Worm (Caenorhabditis elegans) whole organism, L1 larva: ENCODE data around the gene srsx-15.

ENCODE experiments used
- F16B12.6 ChIP-seq: fragments of 150-350 bp; optimal IDR thresholded peaks from 2 replicates; lab custom pipeline; 2014; ENCODE audit warnings: missing biosample characterization, missing genetic modification characterization
- Y116A8C.19 ChIP-seq: sonication (generic microtip); optimal IDR thresholded peaks from 2 replicates; lab custom pipeline; 2016; ENCODE audit warnings: missing compliant biosample characterization, missing genetic modification characterization, borderline replicate concordance
- aha-1 ChIP-seq: fragments of 150-350 bp; optimal IDR thresholded peaks from 2 replicates; lab custom pipeline; 2014; ENCODE audit warnings: missing biosample characterization, missing genetic modification characterization
- aly-2 ChIP-seq: fragments of 150-350 bp; optimal IDR thresholded peaks from 2 replicates; lab custom pipeline; 2014; ENCODE audit warnings: missing biosample characterization, missing genetic modification characterization
- ceh-88 ChIP-seq: fragments of 200-800 bp; sonication (Bioruptor generic); IDR thresholded peaks from 2 replicates; pipeline ENCODE4 v1.3.6; 2022; ENCODE audit warnings: missing genetic modification characterization, missing compliant biosample characterization
- ceh-90 ChIP-seq: sonication (generic microtip); optimal IDR thresholded peaks from 2 replicates; lab custom pipeline; 2016; ENCODE audit warnings: missing genetic modification characterization, missing compliant biosample characterization
- ces-1 ChIP-seq: fragments of 150-350 bp; optimal IDR thresholded peaks from 2 replicates; lab custom pipeline; 2014; ENCODE audit warnings: missing biosample characterization, missing genetic modification reagents, missing genetic modification characterization
- efl-1 ChIP-seq, 4 experiments: fragments of 150-350 bp; optimal IDR thresholded peaks in 3 of 4; peaks in 1 of 4; 1 replicate in 1 of 4; 2 replicates in 3 of 4; lab custom pipeline; 2014; ENCODE audit warnings: missing biosample characterization in 2 of 4, missing genetic modification characterization in 2 of 4, missing genetic modification reagents in 2 of 4
- efl-3 ChIP-seq: fragments of 200-800 bp; sonication (Bioruptor generic); optimal IDR thresholded peaks from 2 replicates; lab custom pipeline; 2018; ENCODE audit warnings: mild to moderate bottlenecking, missing genetic modification characterization, missing compliant biosample characterization
- egl-13 ChIP-seq: sonication (generic microtip); optimal IDR thresholded peaks from 2 replicates; lab custom pipeline; 2016; ENCODE audit warnings: missing genotype, missing genetic modification reagents, missing genetic modification characterization, missing compliant biosample characterization
- elt-3 ChIP-seq, 6 experiments: fragments of 150-350 bp in 1 of 6; sonication (generic microtip); optimal IDR thresholded peaks; 2 replicates each; lab custom pipeline; 2017 to 2018; ENCODE audit warnings: missing biosample characterization in 6 of 6, missing genetic modification characterization in 6 of 6, inconsistent platforms in 1 of 6
- ets-5 ChIP-seq: fragments of 200-800 bp; sonication (Bioruptor generic); IDR thresholded peaks from 2 replicates; pipeline ENCODE4 v1.3.6; 2022; ENCODE audit warnings: missing genetic modification characterization, missing compliant biosample characterization
- fkh-4 ChIP-seq: sonication (generic microtip); optimal IDR thresholded peaks from 2 replicates; lab custom pipeline; 2016; ENCODE audit warnings: missing compliant biosample characterization, missing genetic modification characterization, borderline replicate concordance
- hlh-17 ChIP-seq: fragments of 200-800 bp; sonication (Bioruptor generic); optimal IDR thresholded peaks from 2 replicates; lab custom pipeline; 2018; ENCODE audit warnings: missing genetic modification characterization, mild to moderate bottlenecking, missing compliant biosample characterization, moderate library complexity, borderline replicate concordance
- isw-1 ChIP-seq: fragments of 200-800 bp; sonication (Bioruptor generic); IDR thresholded peaks from 2 replicates; pipeline ENCODE4 v1.3.6; 2022; ENCODE audit warnings: missing genetic modification characterization, missing compliant biosample characterization
- jun-1 ChIP-seq: fragments of 150-350 bp; optimal IDR thresholded peaks from 2 replicates; lab custom pipeline; 2014; ENCODE audit warnings: missing biosample characterization, missing genetic modification reagents, missing genetic modification characterization
- lin-14 ChIP-seq: fragments of 200-800 bp; sonication (Bioruptor generic); optimal IDR thresholded peaks from 2 replicates; lab custom pipeline; 2018; ENCODE audit warnings: mild to moderate bottlenecking, missing genetic modification characterization, moderate library complexity, missing compliant biosample characterization
- mab-9 ChIP-seq: fragments of 200-800 bp; sonication (Bioruptor generic); IDR thresholded peaks from 2 replicates; pipeline ENCODE4 v1.3.6; 2022; ENCODE audit warnings: missing genetic modification reagents, missing genetic modification characterization, missing compliant biosample characterization
- mef-2 ChIP-seq: fragments of 150-350 bp; optimal IDR thresholded peaks from 2 replicates; lab custom pipeline; 2014; ENCODE audit warnings: missing biosample characterization, missing genetic modification characterization
- mep-1 ChIP-seq: fragments of 150-350 bp; optimal IDR thresholded peaks from 2 replicates; lab custom pipeline; 2014; ENCODE audit warnings: missing biosample characterization, missing genetic modification characterization
- nhr-12 ChIP-seq: sonication (generic microtip); optimal IDR thresholded peaks from 2 replicates; lab custom pipeline; 2017; ENCODE audit warnings: missing biosample characterization, missing genetic modification characterization
- nhr-19 ChIP-seq: fragments of 200-800 bp; sonication (Bioruptor generic); conservative IDR thresholded peaks from 2 replicates; pipeline ENCODE4 v1.3.6; 2022; ENCODE audit warnings: missing genetic modification characterization, missing compliant biosample characterization
- nhr-20 ChIP-seq: sonication (generic microtip); optimal IDR thresholded peaks from 2 replicates; lab custom pipeline; 2016; ENCODE audit warnings: mild to moderate bottlenecking, missing genetic modification characterization, missing compliant biosample characterization
- nhr-28 ChIP-seq: fragments of 150-350 bp; optimal IDR thresholded peaks from 2 replicates; lab custom pipeline; 2014; ENCODE audit warnings: missing biosample characterization, missing genetic modification characterization
- nhr-77 ChIP-seq: fragments of 150-350 bp; optimal IDR thresholded peaks from 2 replicates; lab custom pipeline; 2014; ENCODE audit warnings: missing biosample characterization, missing genetic modification characterization
- nhr-84 ChIP-seq: sonication (generic microtip); optimal IDR thresholded peaks from 2 replicates; lab custom pipeline; 2017; ENCODE audit warnings: missing biosample characterization, missing genetic modification characterization
- pax-3 ChIP-seq: fragments of 200-800 bp; sonication (Bioruptor generic); optimal IDR thresholded peaks from 2 replicates; lab custom pipeline; 2018; ENCODE audit warnings: mild to moderate bottlenecking, missing genetic modification characterization, moderate library complexity, missing compliant biosample characterization
- pqm-1 ChIP-seq: sonication (generic microtip); optimal IDR thresholded peaks from 3 replicates; lab custom pipeline; 2017; ENCODE audit warnings: missing biosample characterization, missing genetic modification characterization
- rnt-1 ChIP-seq: sonication (generic microtip); optimal IDR thresholded peaks from 2 replicates; lab custom pipeline; 2016; ENCODE audit warnings: mild to moderate bottlenecking, missing genetic modification characterization, moderate library complexity, missing compliant biosample characterization
- skn-1 ChIP-seq: fragments of 150-350 bp; optimal IDR thresholded peaks from 2 replicates; lab custom pipeline; 2014; ENCODE audit warnings: missing biosample characterization, missing genetic modification characterization
- snu-23 ChIP-seq: sonication (generic microtip); optimal IDR thresholded peaks from 2 replicates; lab custom pipeline; 2016; ENCODE audit warnings: missing genetic modification characterization, missing compliant biosample characterization
- sox-4 ChIP-seq: sonication (generic microtip); optimal IDR thresholded peaks from 2 replicates; lab custom pipeline; 2016; ENCODE audit warnings: missing genetic modification characterization, missing compliant biosample characterization
- sup-37 ChIP-seq: fragments of 200-800 bp; sonication (Bioruptor generic); optimal IDR thresholded peaks from 2 replicates; lab custom pipeline; 2018; ENCODE audit warnings: mild to moderate bottlenecking, missing genetic modification characterization, missing compliant biosample characterization
- tbx-2 ChIP-seq: sonication (generic microtip); optimal IDR thresholded peaks from 2 replicates; lab custom pipeline; 2016; ENCODE audit warnings: missing genetic modification characterization, missing compliant biosample characterization
- unc-130 ChIP-seq: fragments of 150-350 bp; optimal IDR thresholded peaks from 2 replicates; lab custom pipeline; 2017; ENCODE audit warnings: missing biosample characterization, missing genetic modification characterization, inconsistent platforms
- vab-15 ChIP-seq: sonication (generic microtip); optimal IDR thresholded peaks from 2 replicates; lab custom pipeline; 2017; ENCODE audit warnings: missing genotype, mild to moderate bottlenecking, missing genetic modification characterization, missing compliant biosample characterization
- zip-4 ChIP-seq: fragments of 200-800 bp; sonication (Bioruptor generic); optimal IDR thresholded peaks from 2 replicates; lab custom pipeline; 2018; ENCODE audit warnings: mild to moderate bottlenecking, missing genetic modification characterization, moderate library complexity, missing compliant biosample characterization
- ztf-11 ChIP-seq, 2 experiments: sonication (generic microtip); optimal IDR thresholded peaks; 2 replicates each; lab custom pipeline; 2016 to 2017; ENCODE audit warnings: missing genetic modification characterization in 2 of 2, missing biosample characterization in 1 of 2, missing compliant biosample characterization in 1 of 2

Gene srsx-15

ce11 chrIV:5632536-5632935 lies 8.9 kb upstream of the srsx-15 start:
- TF ChIP-seq F16B12.6 (no peak), ceh-88 (no peak), ets-5 (GFP tag; lab: Robert Waterston, UW) (no peak), fkh-4 (tag; lab: Kevin White, UChicago) (no peak), rnt-1 (no peak), pax-3 (tag; lab: Kevin White, UChicago) (no peak)

DNA sequence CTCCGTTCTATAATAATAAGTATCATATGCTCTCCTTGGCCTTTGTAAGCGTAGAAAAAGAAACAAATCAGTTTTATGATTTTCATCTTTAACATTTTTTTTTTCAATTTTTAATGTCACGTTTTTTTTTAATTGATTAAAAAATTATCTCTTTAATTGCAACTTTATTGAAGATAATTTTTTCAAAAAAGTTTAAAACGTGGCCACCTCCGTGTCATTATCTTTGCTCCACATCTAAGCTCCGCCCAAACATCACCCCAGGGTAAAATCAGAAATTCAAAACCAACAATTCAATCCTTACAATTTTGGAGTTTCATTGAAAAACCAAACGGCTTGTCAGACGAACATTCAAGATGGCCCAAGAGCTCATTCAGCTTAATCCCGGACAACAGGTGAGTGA lies 8.0 kb upstream of the srsx-15 start, which contains the start of gene ttbk-8.2:
TSS of gene ttbk-8.2 (plus strand) at position 301 of the 400 bp plus-strand sequence.
- TF ChIP-seq nhr-19 (GFP tag; lab: Robert Waterston, UW) (no peak), nhr-12 (tag; lab: Kevin White, UChicago) (no peak), pax-3 (tag; lab: Kevin White, UChicago) (no peak), fkh-4 (tag; lab: Kevin White, UChicago) (no peak), pqm-1 (tag; lab: Kevin White, UChicago) (no peak), sup-37 (GFP tag; lab: Kevin White, UChicago) (no peak), egl-13 (tag; lab: Kevin White, UChicago) (no peak), ets-5 (GFP tag; lab: Robert Waterston, UW) (no peak), nhr-20 (tag; lab: Kevin White, UChicago) (no peak), mep-1 (tag; lab: Kevin White, UChicago) (no peak), F16B12.6 (no peak), snu-23 (no peak), jun-1 (no peak)

DNA sequence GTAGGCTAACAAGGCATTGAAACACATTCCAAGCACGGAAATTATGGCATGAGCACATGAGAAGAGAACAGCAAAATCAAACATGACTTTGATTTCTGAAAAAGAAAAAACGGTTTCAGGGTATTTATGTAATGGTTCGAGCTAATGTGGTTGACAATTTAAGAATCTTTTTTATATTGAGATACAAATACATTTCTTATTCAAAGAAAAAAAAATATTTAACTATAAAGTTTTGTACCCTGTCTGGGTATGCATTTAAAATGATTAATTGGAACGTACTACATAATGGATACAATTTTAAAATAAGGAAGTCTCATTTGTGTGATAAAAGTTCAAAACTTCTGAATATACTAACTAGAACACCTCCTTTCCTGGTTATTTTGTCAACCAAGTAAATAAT lies 6.5 kb upstream of the srsx-15 start, which contains the start of gene srd-12:
TSS of gene srd-12 (minus strand) at position 101 of the 400 bp plus-strand sequence.
- TF ChIP-seq ets-5 (GFP tag; lab: Robert Waterston, UW) (no peak), skn-1 (no peak), elt-3 (tag; optimal IDR thresholded peaks at IDR 0.05; lab: Kevin White, UChicago) (no peak), zip-4 (GFP tag; lab: Kevin White, UChicago) (no peak), efl-3 (GFP tag; lab: Kevin White, UChicago) (no peak), nhr-28 (tag; lab: Kevin White, UChicago) (no peak), isw-1 (GFP tag; lab: Robert Waterston, UW) (no peak), F16B12.6 (no peak), ceh-90 (tag; lab: Kevin White, UChicago) (no peak), hlh-17 (GFP tag; lab: Kevin White, UChicago) (no peak), mab-9 (GFP tag; lab: Robert Waterston, UW) (no peak), ztf-11 (tag; optimal IDR thresholded peaks at IDR 0.05; lab: Kevin White, UChicago) (no peak), mef-2 (no peak), Y116A8C.19 (tag; lab: Kevin White, UChicago) (no peak), lin-14 (GFP tag; lab: Kevin White, UChicago) (no peak), ces-1 (no peak)

- TF ChIP-seq aly-2 (tag; lab: Kevin White, UChicago) (no peak), tbx-2 (tag; lab: Kevin White, UChicago) (no peak), unc-130 (tag; lab: Kevin White, UChicago) (no peak), sox-4 (no peak), nhr-84 (tag; lab: Kevin White, UChicago) (no peak), efl-3 (GFP tag; lab: Kevin White, UChicago) (no peak), nhr-77 (no peak)
Observed at ce11 chrIV:5627056-5627455, 3.4 kb upstream of the srsx-15 start, which contains the start of gene srsx-14. Gene srsx-14 (minus strand): TSS chrIV:5627156.

DNA sequence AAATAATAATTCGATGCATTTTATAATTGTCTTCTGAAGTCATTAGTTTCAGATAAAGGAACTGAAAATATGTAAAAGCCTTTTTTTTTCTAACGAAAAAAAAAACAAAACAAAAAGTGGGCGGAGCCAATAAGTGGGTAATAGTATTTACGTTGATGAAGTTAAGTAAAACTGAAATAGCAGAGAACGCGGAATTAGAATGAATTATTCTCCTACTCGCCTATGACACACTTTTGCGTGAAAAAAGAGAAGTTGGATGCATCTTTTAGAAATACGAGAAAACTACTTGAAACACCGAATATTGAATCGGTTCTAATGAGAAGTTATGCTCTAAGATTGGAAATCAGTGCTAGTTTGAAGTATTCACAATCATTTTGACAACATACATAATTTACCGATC lies 4.0 kb downstream of the srsx-15 start, which contains the start of gene srsx-16:
TSS of gene srsx-16 (minus strand) at position 101 of the 400 bp plus-strand sequence.
- TF ChIP-seq vab-15 (tag; lab: Kevin White, UChicago): no peak
- no peak for TF ChIP-seq aha-1
- no peak for TF ChIP-seq efl-1 (optimal IDR thresholded peaks at IDR 0.05; lab: Kevin White, UChicago)
- peak in 1 of 2 experiments; percentile 76 for TF ChIP-seq efl-1 (GFP tag; optimal IDR thresholded peaks at IDR 0.05 in 1 of 2; lab: Kevin White, UChicago)
